Fruit fly (Drosophila melanogaster) whole organism, embryonic: ENCODE data around the gene CG33941.
A peak's percentile ranks its signal among the peaks of the same experiment; 100 is the strongest.

Source experiments
- CG10431 ChIP-seq: fragments of 200-800 bp; sonication (Bioruptor generic); optimal IDR thresholded peaks from 3 replicates; lab custom pipeline; 2018; ENCODE audit warnings: missing biosample characterization, mild to moderate bottlenecking, missing genetic modification characterization
- CG10462 ChIP-seq: fragments of 200-800 bp; sonication (Bioruptor generic); optimal IDR thresholded peaks from 2 replicates; lab custom pipeline; 2016; ENCODE audit warnings: missing biosample characterization, missing genetic modification characterization
- CG10654 ChIP-seq: fragments of 200-800 bp; sonication (Bioruptor generic); optimal IDR thresholded peaks from 2 replicates; lab custom pipeline; 2016; ENCODE audit warnings: missing biosample characterization, missing genetic modification characterization
- CG11695 ChIP-seq: fragments of 200-800 bp; sonication (Bioruptor generic); IDR thresholded peaks from 3 replicates; pipeline ENCODE4 v1.3.6; 2022; ENCODE audit warnings: missing biosample characterization, missing genetic modification characterization
- CG11723 ChIP-seq: fragments of 200-800 bp; sonication (Bioruptor generic); optimal IDR thresholded peaks from 2 replicates; lab custom pipeline; 2017; ENCODE audit warnings: missing biosample characterization, mild to moderate bottlenecking, missing genetic modification characterization
- CG12104 ChIP-seq: fragments of 200-800 bp; sonication (Bioruptor generic); optimal IDR thresholded peaks from 3 replicates; lab custom pipeline; 2016; ENCODE audit warnings: missing biosample characterization, missing genetic modification characterization
- CG12219 ChIP-seq: fragments of 200-800 bp; sonication (Bioruptor generic); optimal IDR thresholded peaks from 3 replicates; lab custom pipeline; 2018; ENCODE audit warnings: missing biosample characterization, mild to moderate bottlenecking, missing genetic modification characterization
- CG12299 ChIP-seq: fragments of 200-800 bp; sonication (Bioruptor generic); optimal IDR thresholded peaks from 2 replicates; lab custom pipeline; 2018; ENCODE audit warnings: missing biosample characterization, mild to moderate bottlenecking, missing genetic modification characterization
- CG13775 ChIP-seq: fragments of 200-800 bp; sonication (Bioruptor generic); optimal IDR thresholded peaks from 3 replicates; lab custom pipeline; 2017; ENCODE audit warnings: missing biosample characterization, mild to moderate bottlenecking, missing genetic modification characterization
- CG14441 ChIP-seq: fragments of 200-800 bp; sonication (Bioruptor generic); IDR thresholded peaks from 2 replicates; pipeline ENCODE4 v1.3.6; 2022; ENCODE audit warnings: missing biosample characterization, missing genetic modification characterization
- CG14710 ChIP-seq: fragments of 200-800 bp; sonication (Bioruptor generic); optimal IDR thresholded peaks from 3 replicates; lab custom pipeline; 2019; ENCODE audit warnings: missing biosample characterization, mild to moderate bottlenecking, missing genetic modification characterization, moderate library complexity
- CG1529 ChIP-seq: fragments of 200-800 bp; sonication (Bioruptor generic); optimal IDR thresholded peaks from 3 replicates; lab custom pipeline; 2018; ENCODE audit warnings: missing biosample characterization, missing genetic modification characterization
- CG15601 ChIP-seq: fragments of 200-800 bp; sonication (Bioruptor generic); optimal IDR thresholded peaks from 3 replicates; lab custom pipeline; 2019; ENCODE audit warnings: missing biosample characterization, mild to moderate bottlenecking, missing genetic modification characterization, moderate library complexity
- CG1647 ChIP-seq: fragments of 200-800 bp; sonication (Bioruptor generic); optimal IDR thresholded peaks from 3 replicates; lab custom pipeline; 2016; ENCODE audit warnings: missing biosample characterization, missing genetic modification characterization
- CG2199 ChIP-seq: fragments of 200-800 bp; sonication (Bioruptor generic); IDR thresholded peaks from 3 replicates; pipeline ENCODE4 v1.3.6; 2022; ENCODE audit warnings: missing biosample characterization, missing genetic modification characterization
- CG30403 ChIP-seq: fragments of 200-800 bp; sonication (Bioruptor generic); optimal IDR thresholded peaks from 3 replicates; lab custom pipeline; 2016; ENCODE audit warnings: missing biosample characterization, missing genetic modification characterization
- CG3726 ChIP-seq: fragments of 200-800 bp; sonication (Bioruptor generic); IDR thresholded peaks from 3 replicates; pipeline ENCODE4, ENCODE4 v1.3.6; 2022; ENCODE audit warnings: missing biosample characterization, missing genetic modification characterization
- CG6175 ChIP-seq: fragments of 200-800 bp; sonication (Bioruptor generic); IDR thresholded peaks from 3 replicates; pipeline ENCODE4 v1.3.6; 2022; ENCODE audit warnings: missing biosample characterization, missing genetic modification characterization
- CG6272 ChIP-seq: fragments of 200-800 bp; sonication (Bioruptor generic); IDR thresholded peaks from 2 replicates; pipeline ENCODE4 v1.3.6; 2022; ENCODE audit warnings: missing biosample characterization, missing genetic modification characterization
- CG6765 ChIP-seq: fragments of 200-800 bp; sonication (Bioruptor generic); optimal IDR thresholded peaks from 3 replicates; lab custom pipeline; 2017; ENCODE audit warnings: missing biosample characterization, mild to moderate bottlenecking, missing genetic modification characterization
- CG7963 ChIP-seq: fragments of 200-800 bp; sonication (Bioruptor generic); IDR thresholded peaks from 3 replicates; pipeline ENCODE4 v1.3.6; 2022; ENCODE audit warnings: missing biosample characterization, missing genetic modification characterization; ENCODE audit not compliant: partially characterized antibody
- CG8290 ChIP-seq, 3 experiments: fragments of 200-800 bp; sonication (Bioruptor generic); optimal IDR thresholded peaks; 2 replicates each; lab custom pipeline; 2016 to 2019; ENCODE audit warnings: missing biosample characterization in 3 of 3, missing genetic modification characterization in 3 of 3, mild to moderate bottlenecking in 2 of 3, moderate library complexity in 1 of 3
- CG8359 ChIP-seq: fragments of 200-800 bp; sonication (Bioruptor generic); optimal IDR thresholded peaks from 2 replicates; lab custom pipeline; 2017; ENCODE audit warnings: missing biosample characterization, mild to moderate bottlenecking, missing genetic modification characterization, borderline replicate concordance
- CG9215 ChIP-seq: fragments of 200-800 bp; sonication (Bioruptor generic); IDR thresholded peaks from 2 replicates; pipeline ENCODE4 v1.3.6; 2022; ENCODE audit warnings: missing biosample characterization, missing genetic modification characterization
- CHES-1-like ChIP-seq: fragments of 200-800 bp; sonication (Bioruptor generic); optimal IDR thresholded peaks from 2 replicates; lab custom pipeline; 2016; ENCODE audit warnings: missing biosample characterization, missing genetic modification characterization
- D19B ChIP-seq: fragments of 200-800 bp; sonication (Bioruptor generic); optimal IDR thresholded peaks from 2 replicates; lab custom pipeline; 2017; ENCODE audit warnings: missing biosample characterization, mild to moderate bottlenecking, missing genetic modification characterization
- GATAe ChIP-seq: fragments of 200-800 bp; sonication (Bioruptor generic); conservative IDR thresholded peaks from 2 replicates; pipeline ENCODE4 v1.3.6; 2022; ENCODE audit warnings: missing biosample characterization, missing genetic modification characterization
- HmgZ ChIP-seq: fragments of 200-800 bp; sonication (Bioruptor generic); optimal IDR thresholded peaks from 2 replicates; lab custom pipeline; 2018; ENCODE audit warnings: missing biosample characterization, mild to moderate bottlenecking, missing genetic modification characterization
- Lpt ChIP-seq: fragments of >200 bp; optimal IDR thresholded peaks from 2 replicates; lab custom pipeline; 2018; ENCODE audit warnings: missing biosample characterization, missing genetic modification characterization
- Max ChIP-seq: fragments of 200-800 bp; sonication (Bioruptor generic); optimal IDR thresholded peaks from 2 replicates; lab custom pipeline; 2016; ENCODE audit warnings: missing biosample characterization, mild to moderate bottlenecking, missing genetic modification characterization
- Nf-YC ChIP-seq: fragments of 200-800 bp; optimal IDR thresholded peaks from 3 replicates; lab custom pipeline; 2019; ENCODE audit warnings: missing biosample characterization, mild to moderate bottlenecking, missing genetic modification characterization, moderate library complexity
- NfI ChIP-seq: fragments of 200-800 bp; sonication (Bioruptor generic); optimal IDR thresholded peaks from 3 replicates; lab custom pipeline; 2018; ENCODE audit warnings: missing biosample characterization, mild to moderate bottlenecking, missing genetic modification characterization, moderate library complexity
- Vsx1 ChIP-seq: fragments of 200-800 bp; sonication (Bioruptor generic); optimal IDR thresholded peaks from 2 replicates; lab custom pipeline; 2017; ENCODE audit warnings: missing biosample characterization, mild to moderate bottlenecking, missing genetic modification characterization, missing genetic modification reagents
- ab ChIP-seq: fragments of 200-800 bp; sonication (Bioruptor generic); optimal IDR thresholded peaks from 2 replicates; lab custom pipeline; 2016; ENCODE audit warnings: missing biosample characterization, missing genetic modification characterization
- al ChIP-seq: fragments of 200-800 bp; sonication (Bioruptor generic); IDR thresholded peaks from 2 replicates; pipeline ENCODE4 v1.3.6; 2022; ENCODE audit warnings: missing biosample characterization, missing genetic modification characterization
- az2 ChIP-seq: fragments of 200-800 bp; sonication (Bioruptor generic); optimal IDR thresholded peaks from 3 replicates; lab custom pipeline; 2016; ENCODE audit warnings: missing biosample characterization, missing genetic modification characterization
- bigmax ChIP-seq: fragments of 200-800 bp; sonication (Bioruptor generic); optimal IDR thresholded peaks from 2 replicates; lab custom pipeline; 2018; ENCODE audit warnings: missing biosample characterization, mild to moderate bottlenecking, missing genetic modification characterization
- fd102C ChIP-seq: fragments of 200-800 bp; sonication (Bioruptor generic); optimal IDR thresholded peaks from 2 replicates; lab custom pipeline; 2018; ENCODE audit warnings: missing biosample characterization, mild to moderate bottlenecking, missing genetic modification characterization, moderate library complexity
- gem ChIP-seq: fragments of 200-800 bp; sonication (Bioruptor generic); optimal IDR thresholded peaks from 2 replicates; lab custom pipeline; 2019; ENCODE audit warnings: missing biosample characterization, mild to moderate bottlenecking, missing genetic modification characterization, moderate library complexity
- ham ChIP-seq: fragments of 200-800 bp; sonication (Bioruptor generic); IDR thresholded peaks from 2 replicates; pipeline ENCODE4 v1.3.6; 2022; ENCODE audit warnings: missing biosample characterization, missing genetic modification characterization
- kah ChIP-seq: fragments of 200-800 bp; sonication (Bioruptor generic); optimal IDR thresholded peaks from 2 replicates; lab custom pipeline; 2018; ENCODE audit warnings: missing biosample characterization, mild to moderate bottlenecking, missing genetic modification characterization
- maf-S ChIP-seq: fragments of 200-800 bp; sonication (Bioruptor generic); optimal IDR thresholded peaks from 2 replicates; lab custom pipeline; 2016; ENCODE audit warnings: missing biosample characterization, missing genetic modification characterization
- mam ChIP-seq: fragments of 200-800 bp; sonication (Bioruptor generic); optimal IDR thresholded peaks from 3 replicates; lab custom pipeline; 2016; ENCODE audit warnings: missing biosample characterization, missing genetic modification characterization
- nau ChIP-seq: fragments of 200-800 bp; sonication (Bioruptor generic); optimal IDR thresholded peaks from 3 replicates; lab custom pipeline; 2017; ENCODE audit warnings: missing biosample characterization, mild to moderate bottlenecking, missing genetic modification characterization, missing genetic modification reagents
- phol ChIP-seq: fragments of 200-800 bp; sonication (Bioruptor generic); optimal IDR thresholded peaks from 3 replicates; lab custom pipeline; 2018; ENCODE audit warnings: missing biosample characterization, mild to moderate bottlenecking, missing genetic modification characterization, moderate library complexity
- rib ChIP-seq: fragments of 200-800 bp; sonication (Bioruptor generic); IDR thresholded peaks from 2 replicates; pipeline ENCODE4 v1.3.6; 2022; ENCODE audit warnings: missing biosample characterization, missing genetic modification characterization
- stc ChIP-seq: fragments of 200-800 bp; sonication (Bioruptor generic); IDR thresholded peaks from 2 replicates; pipeline ENCODE4 v1.3.6; 2022; ENCODE audit warnings: missing biosample characterization, missing genetic modification characterization
- sug ChIP-seq: fragments of 200-800 bp; optimal IDR thresholded peaks from 2 replicates; lab custom pipeline; 2019; ENCODE audit warnings: missing biosample characterization, mild to moderate bottlenecking, missing genetic modification characterization, moderate library complexity
- twi ChIP-seq: fragments of 200-800 bp; optimal IDR thresholded peaks from 2 replicates; lab custom pipeline; 2019; ENCODE audit warnings: missing biosample characterization, mild to moderate bottlenecking, missing genetic modification characterization, moderate library complexity
- usp ChIP-seq: fragments of >200 bp; optimal IDR thresholded peaks from 2 replicates; lab custom pipeline; 2017; ENCODE audit warnings: missing biosample characterization, missing genetic modification characterization
- z ChIP-seq: fragments of 200-800 bp; sonication (Bioruptor generic); IDR thresholded peaks from 3 replicates; pipeline ENCODE4 v1.3.6; 2022; ENCODE audit warnings: missing biosample characterization, missing genetic modification characterization

The CG33941 gene

DNA sequence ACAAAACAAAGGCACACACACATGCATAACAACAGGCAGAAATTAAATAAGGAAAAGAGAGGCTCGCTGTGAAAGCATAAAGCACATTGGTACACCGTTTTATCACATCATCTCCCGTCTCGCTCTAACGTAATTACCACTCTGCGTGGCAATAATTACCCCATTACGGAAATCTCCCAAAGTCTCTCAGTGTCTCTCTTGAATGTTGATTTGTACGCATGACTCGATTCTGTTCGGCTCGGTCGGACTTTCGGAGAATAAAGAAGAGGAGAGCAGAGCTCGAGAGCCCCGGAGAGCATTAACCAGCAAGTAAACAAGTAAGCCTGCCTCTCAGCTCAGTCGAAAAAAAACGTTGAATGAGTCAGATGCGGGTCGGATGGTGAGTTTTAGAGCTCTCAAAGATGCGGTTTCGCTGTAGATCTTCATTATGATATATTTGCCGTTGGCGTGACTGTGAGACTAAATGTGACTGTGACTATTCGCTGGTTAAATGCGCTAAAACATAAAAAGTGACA lies 34.2 kb downstream of the CG33941 start, which contains the start of gene zfh2 (continued):
- TF ChIP-seq GATAe (GFP tag; lab: Robert Waterston, UW) (no peak), CG3726 (GFP tag; lab: Robert Waterston, UW) (no peak), maf-S (no peak), CG8359 (GFP tag; lab: Kevin White, UChicago) (no peak), CG14710 (tag; lab: Kevin White, UChicago) (no peak), CG11723 (GFP tag; lab: Kevin White, UChicago) (no peak), HmgZ (tag; lab: Kevin White, UChicago) (peak; percentile 3), CG13775 (no peak), Lpt (no peak), CG8290 (GFP tag; optimal IDR thresholded peaks at IDR 0.05; lab: Kevin White, UChicago) (no peak), CG8290 (tag; optimal IDR thresholded peaks at IDR 0.05; lab: Kevin White, UChicago) (no peak), CG14441 (no peak), stc (GFP tag; lab: Robert Waterston, UW) (no peak; the same call in 1 of the 2 replicates), z (peak; percentile 81), NfI (GFP tag; lab: Kevin White, UChicago) (no peak), nau (GFP tag; lab: Kevin White, UChicago) (no peak), phol (tag; lab: Kevin White, UChicago) (no peak), gem (no peak), kah (GFP tag; lab: Kevin White, UChicago) (no peak), bigmax (GFP tag; lab: Kevin White, UChicago) (no peak), ab (no peak), CG6272 (GFP tag; lab: Robert Waterston, UW) (no peak), CG12104 (no peak), mam (GFP tag; lab: Kevin White, UChicago) (no peak), twi (tag; lab: Kevin White, UChicago) (peak; percentile 37), CG6175 (GFP tag; lab: Robert Waterston, UW) (no peak), CG1529 (no peak), Max (GFP tag; lab: Kevin White, UChicago) (no peak), CG11695 (GFP tag; lab: Robert Waterston, UW) (peak; percentile 43; the same call in 1 of the 3 replicates), CG1647 (GFP tag; lab: Kevin White, UChicago) (no peak), Nf-YC (tag; lab: Kevin White, UChicago) (peak; percentile 96), fd102C (GFP tag; lab: Kevin White, UChicago) (no peak), CG15601 (tag; lab: Kevin White, UChicago) (no peak), usp (GFP tag; lab: Kevin White, UChicago) (no peak), CG30403 (GFP tag; lab: Kevin White, UChicago) (no peak), CG2199 (GFP tag; lab: Robert Waterston, UW) (peak; percentile 87), CHES-1-like (no peak), rib (GFP tag; lab: Robert Waterston, UW) (peak; percentile 70), CG12299 (no peak), Vsx1 (GFP tag; lab: Kevin White, UChicago) (peak; percentile 81), CG6765 (GFP tag; lab: Kevin White, UChicago) (no peak), az2 (GFP tag; lab: Kevin White, UChicago) (no peak), CG10431 (GFP tag; lab: Kevin White, UChicago) (no peak), CG7963 (GFP tag; lab: Robert Waterston, UW) (no peak), CG10654 (no peak), sug (tag; lab: Kevin White, UChicago) (no peak), CG10462 (no peak), CG12219 (GFP tag; lab: Kevin White, UChicago) (peak; percentile 11), ham (GFP tag; lab: Robert Waterston, UW) (no peak), CG9215 (GFP tag; lab: Robert Waterston, UW) (no peak), D19B (no peak), al (no peak)
